Worm (Caenorhabditis elegans) whole organism, L1 larva: ENCODE data around the gene mdl-1.
A peak's percentile ranks its signal among the peaks of the same experiment; 100 is the strongest.

Experiments used
- C16A3.4 ChIP-seq: fragments of 150-350 bp; optimal IDR thresholded peaks from 2 replicates; lab custom pipeline; 2014; ENCODE audit warnings: missing biosample characterization, missing genetic modification characterization
- F16B12.6 ChIP-seq: fragments of 150-350 bp; optimal IDR thresholded peaks from 2 replicates; lab custom pipeline; 2014; ENCODE audit warnings: missing biosample characterization, missing genetic modification characterization
- Y116A8C.19 ChIP-seq: sonication (generic microtip); optimal IDR thresholded peaks from 2 replicates; lab custom pipeline; 2016; ENCODE audit warnings: missing compliant biosample characterization, missing genetic modification characterization, borderline replicate concordance
- alr-1 ChIP-seq: fragments of 200-800 bp; sonication (Bioruptor generic); optimal IDR thresholded peaks from 2 replicates; lab custom pipeline; 2018; ENCODE audit warnings: borderline replicate concordance, mild to moderate bottlenecking, missing genetic modification characterization, missing compliant biosample characterization
- ama-1 ChIP-seq: fragments of 150-350 bp; optimal IDR thresholded peaks from 2 replicates; lab custom pipeline; 2014
- blmp-1 ChIP-seq: fragments of 150-350 bp; optimal IDR thresholded peaks from 2 replicates; lab custom pipeline; 2014; ENCODE audit warnings: missing biosample characterization, missing genetic modification characterization
- efl-1 ChIP-seq, 4 experiments: fragments of 150-350 bp; optimal IDR thresholded peaks in 3 of 4; peaks in 1 of 4; 1 replicate in 1 of 4; 2 replicates in 3 of 4; lab custom pipeline; 2014; ENCODE audit warnings: missing biosample characterization in 2 of 4, missing genetic modification characterization in 2 of 4, missing genetic modification reagents in 2 of 4
- egl-13 ChIP-seq: sonication (generic microtip); optimal IDR thresholded peaks from 2 replicates; lab custom pipeline; 2016; ENCODE audit warnings: missing genotype, missing genetic modification reagents, missing genetic modification characterization, missing compliant biosample characterization
- elt-2 ChIP-seq: sonication (generic microtip); optimal IDR thresholded peaks from 2 replicates; lab custom pipeline; 2016; ENCODE audit warnings: missing genetic modification characterization, mild to moderate bottlenecking, inconsistent platforms, missing compliant biosample characterization, missing genetic modification reagents
- elt-3 ChIP-seq, 6 experiments: fragments of 150-350 bp in 1 of 6; sonication (generic microtip); optimal IDR thresholded peaks; 2 replicates each; lab custom pipeline; 2017 to 2018; ENCODE audit warnings: missing biosample characterization in 6 of 6, missing genetic modification characterization in 6 of 6, inconsistent platforms in 1 of 6
- fkh-10 ChIP-seq: sonication (generic microtip); optimal IDR thresholded peaks from 2 replicates; lab custom pipeline; 2017; ENCODE audit warnings: missing biosample characterization, missing genetic modification reagents, missing genetic modification characterization
- hpl-2 ChIP-seq: fragments of 150-350 bp; optimal IDR thresholded peaks from 2 replicates; lab custom pipeline; 2014; ENCODE audit warnings: missing biosample characterization, missing genetic modification reagents, missing genetic modification characterization
- isw-1 ChIP-seq: fragments of 200-800 bp; sonication (Bioruptor generic); IDR thresholded peaks from 2 replicates; pipeline ENCODE4 v1.3.6; 2022; ENCODE audit warnings: missing genetic modification characterization, missing compliant biosample characterization
- lin-14 ChIP-seq: fragments of 200-800 bp; sonication (Bioruptor generic); optimal IDR thresholded peaks from 2 replicates; lab custom pipeline; 2018; ENCODE audit warnings: mild to moderate bottlenecking, missing genetic modification characterization, moderate library complexity, missing compliant biosample characterization
- lin-35 ChIP-seq, 2 experiments: fragments of 150-350 bp; optimal IDR thresholded peaks; 2 replicates each; lab custom pipeline; 2014; ENCODE audit warnings: missing biosample characterization in 2 of 2, missing genetic modification characterization in 2 of 2, missing genetic modification reagents in 2 of 2
- mdl-1 ChIP-seq, 2 experiments: fragments of 150-350 bp; optimal IDR thresholded peaks; 2 replicates each; lab custom pipeline; 2014 to 2017; ENCODE audit warnings: missing biosample characterization in 2 of 2, missing genetic modification characterization in 2 of 2, inconsistent platforms in 1 of 2
- mef-2 ChIP-seq: fragments of 150-350 bp; optimal IDR thresholded peaks from 2 replicates; lab custom pipeline; 2014; ENCODE audit warnings: missing biosample characterization, missing genetic modification characterization
- mep-1 ChIP-seq: fragments of 150-350 bp; optimal IDR thresholded peaks from 2 replicates; lab custom pipeline; 2014; ENCODE audit warnings: missing biosample characterization, missing genetic modification characterization
- nhr-11 ChIP-seq: fragments of 150-350 bp; optimal IDR thresholded peaks from 2 replicates; lab custom pipeline; 2014; ENCODE audit warnings: missing biosample characterization, missing genetic modification characterization
- nhr-28 ChIP-seq: fragments of 150-350 bp; optimal IDR thresholded peaks from 2 replicates; lab custom pipeline; 2014; ENCODE audit warnings: missing biosample characterization, missing genetic modification characterization
- nhr-71 ChIP-seq: sonication (generic microtip); optimal IDR thresholded peaks from 2 replicates; lab custom pipeline; 2016; ENCODE audit warnings: mild to moderate bottlenecking, missing genetic modification characterization, moderate library complexity, missing compliant biosample characterization
- nhr-85 ChIP-seq: sonication (generic microtip); peaks from one replicate; lab custom pipeline; 2016; ENCODE audit warnings: missing genetic modification characterization, inconsistent platforms, missing compliant biosample characterization
- pag-3 ChIP-seq: sonication (generic microtip); optimal IDR thresholded peaks from 2 replicates; lab custom pipeline; 2017; ENCODE audit warnings: missing genetic modification characterization, mild to moderate bottlenecking, missing compliant biosample characterization, antibody characterized with exemption, borderline replicate concordance; ENCODE audit not compliant: insufficient read depth
- pqm-1 ChIP-seq: sonication (generic microtip); optimal IDR thresholded peaks from 3 replicates; lab custom pipeline; 2017; ENCODE audit warnings: missing biosample characterization, missing genetic modification characterization
- rnt-1 ChIP-seq: sonication (generic microtip); optimal IDR thresholded peaks from 2 replicates; lab custom pipeline; 2016; ENCODE audit warnings: mild to moderate bottlenecking, missing genetic modification characterization, moderate library complexity, missing compliant biosample characterization
- skn-1 ChIP-seq: fragments of 150-350 bp; optimal IDR thresholded peaks from 2 replicates; lab custom pipeline; 2014; ENCODE audit warnings: missing biosample characterization, missing genetic modification characterization
- snu-23 ChIP-seq: sonication (generic microtip); optimal IDR thresholded peaks from 2 replicates; lab custom pipeline; 2016; ENCODE audit warnings: missing genetic modification characterization, missing compliant biosample characterization
- sox-4 ChIP-seq: sonication (generic microtip); optimal IDR thresholded peaks from 2 replicates; lab custom pipeline; 2016; ENCODE audit warnings: missing genetic modification characterization, missing compliant biosample characterization
- sptf-1 ChIP-seq: fragments of 150-350 bp; optimal IDR thresholded peaks from 2 replicates; lab custom pipeline; 2014; ENCODE audit warnings: missing biosample characterization, missing genetic modification characterization
- sup-37 ChIP-seq: fragments of 200-800 bp; sonication (Bioruptor generic); optimal IDR thresholded peaks from 2 replicates; lab custom pipeline; 2018; ENCODE audit warnings: mild to moderate bottlenecking, missing genetic modification characterization, missing compliant biosample characterization
- swsn-7 ChIP-seq: sonication (generic microtip); optimal IDR thresholded peaks from 2 replicates; lab custom pipeline; 2016; ENCODE audit warnings: missing genetic modification characterization, missing compliant biosample characterization
- tbx-2 ChIP-seq: sonication (generic microtip); optimal IDR thresholded peaks from 2 replicates; lab custom pipeline; 2016; ENCODE audit warnings: missing genetic modification characterization, missing compliant biosample characterization
- tlp-1 ChIP-seq: fragments of 150-350 bp; optimal IDR thresholded peaks from 2 replicates; lab custom pipeline; 2014; ENCODE audit warnings: missing biosample characterization, missing genetic modification characterization
- unc-62 ChIP-seq: fragments of 150-350 bp; optimal IDR thresholded peaks from 2 replicates; lab custom pipeline; 2014; ENCODE audit warnings: missing biosample characterization, missing genetic modification reagents, missing genetic modification characterization

Gene mdl-1

ce11 chrX:6713277-6713676, 28.9 kb upstream of the mdl-1 start, which contains the start of gene nas-11:
TSS of gene nas-11 (plus strand) at chrX:6713577.
- TF ChIP-seq alr-1 (tag; lab: Kevin White, UChicago) (no peak), C16A3.4 (tag; lab: Kevin White, UChicago) (no peak), efl-1 (optimal IDR thresholded peaks at IDR 0.05; lab: Kevin White, UChicago) (no peak), efl-1 (GFP tag; optimal IDR thresholded peaks at IDR 0.05 in 1 of 2; lab: Kevin White, UChicago) (peak in 1 of 2 experiments; percentile 77)
- TF ChIP-seq, all 84 proteins: peak for 1

- no peak for TF ChIP-seq sox-4 (tag; lab: Kevin White, UChicago)
- TF ChIP-seq pag-3 = no peak
- TF ChIP-seq hpl-2 (GFP tag; lab: Kevin White, UChicago) = no peak
- TF ChIP-seq isw-1 (GFP tag; lab: Robert Waterston, UW) = no peak
- TF ChIP-seq unc-62 (GFP tag; lab: Kevin White, UChicago) = no peak
- TF ChIP-seq egl-13 (tag; lab: Kevin White, UChicago) = no peak
- no peak for TF ChIP-seq nhr-28
- no peak for TF ChIP-seq lin-14 (GFP tag; lab: Kevin White, UChicago)
- TF ChIP-seq mef-2 (tag; lab: Kevin White, UChicago) = no peak
- no peak for TF ChIP-seq C16A3.4 (tag; lab: Kevin White, UChicago)
- no peak for TF ChIP-seq alr-1 (tag; lab: Kevin White, UChicago)
Observed at ce11 chrX:6718595-6718994, 23.6 kb upstream of the mdl-1 start, which contains the start of gene smf-2. TSS of gene smf-2 (minus strand) at chrX:6718695.

- TF ChIP-seq sptf-1 (tag; lab: Kevin White, UChicago) = no peak
- TF ChIP-seq unc-62 (GFP tag; lab: Kevin White, UChicago) = no peak
- TF ChIP-seq nhr-11 (tag; lab: Kevin White, UChicago) = no peak
- peak; percentile 47 for TF ChIP-seq elt-2 (tag; lab: Kevin White, UChicago)
Observed at ce11 chrX:6722966-6723365, 19.2 kb upstream of the mdl-1 start, which contains the start of gene smf-1. TSS of gene smf-1 (minus strand) at chrX:6723066.

- TF ChIP-seq mdl-1 (tag; optimal IDR thresholded peaks at IDR 0.05; lab: Kevin White, UChicago) = peak in 1 of 2 experiments; percentile 31
- no peak for TF ChIP-seq swsn-7
- TF ChIP-seq ama-1 = peak; percentile 42
- TF ChIP-seq, all 84 proteins: peak for 2
Observed at ce11 chrX:6725260-6725718, 16.9 kb upstream of the mdl-1 start, which contains the start of gene slc-25A10. TSS of gene slc-25A10 (minus strand) at chrX:6725668.

- TF ChIP-seq rnt-1 (tag; lab: Kevin White, UChicago) (no peak), tbx-2 (tag; lab: Kevin White, UChicago) (no peak), lin-35 (GFP tag; optimal IDR thresholded peaks at IDR 0.05; lab: Kevin White, UChicago) (peak in 1 of 2 experiments; percentile 30), skn-1 (tag; lab: Kevin White, UChicago) (no peak), Y116A8C.19 (tag; lab: Kevin White, UChicago) (no peak), pag-3 (no peak), lin-14 (GFP tag; lab: Kevin White, UChicago) (peak; percentile 51), F16B12.6 (tag; lab: Kevin White, UChicago) (no peak), mep-1 (peak; percentile 6), nhr-85 (tag; lab: Kevin White, UChicago) (peak; percentile 54), fkh-10 (GFP tag; lab: Kevin White, UChicago) (no peak), snu-23 (GFP tag; lab: Kevin White, UChicago) (no peak), elt-3 (tag; optimal IDR thresholded peaks at IDR 0.05; lab: Kevin White, UChicago) (peak in 2 of 6 experiments; percentile 12 to 38), sup-37 (GFP tag; lab: Kevin White, UChicago) (no peak), blmp-1 (tag; lab: Kevin White, UChicago) (peak; percentile 0), mef-2 (tag; lab: Kevin White, UChicago) (no peak), elt-2 (tag; lab: Kevin White, UChicago) (peak; percentile 28), pqm-1 (tag; lab: Kevin White, UChicago) (no peak), tlp-1 (tag; lab: Kevin White, UChicago) (no peak), nhr-71 (peak; percentile 3)
Observed at ce11 chrX:6728820-6729396, 13.2 kb upstream of the mdl-1 start.
